Fruit fly (Drosophila melanogaster): Measurements from ENCODE around the gene Atg18b.

- TF ChIP-seq CG6163 (GFP tag; IDR thresholded peaks at IDR 0.05) (no peak), Hr38 (GFP tag; optimal IDR thresholded peaks at IDR 0.05) (no peak), esn (GFP tag; optimal IDR thresholded peaks at IDR 0.05) (no peak), Sox14 (GFP tag; optimal IDR thresholded peaks at IDR 0.05) (no peak), CG11902 (GFP tag; optimal IDR thresholded peaks at IDR 0.05) (no peak), CG4318 (GFP tag; optimal IDR thresholded peaks at IDR 0.05) (no peak), fkh (GFP tag; optimal IDR thresholded peaks at IDR 0.05) (no peak), acj6 (GFP tag; optimal IDR thresholded peaks at IDR 0.05) (no peak), CG3919 (GFP tag; optimal IDR thresholded peaks at IDR 0.05) (no peak), Eip78C (GFP tag) (no peak), Smox (GFP tag; optimal IDR thresholded peaks at IDR 0.05) (no peak), CG11762 (GFP tag; optimal IDR thresholded peaks at IDR 0.05; ENCODE audit: insufficient read depth) (no peak), Met (GFP tag; optimal IDR thresholded peaks at IDR 0.05) (no peak), CG7368 (GFP tag; optimal IDR thresholded peaks at IDR 0.05) (no peak)
Measured at dm6 chr2L:21268140-21268539, 47.8 kb upstream of the Atg18b start.

All from whole organism, prepupa.